Worm (Caenorhabditis elegans) whole organism, L1 larva: ENCODE measurements around the gene F58A3.3.

Experiments used
- elt-3 ChIP-seq, 6 experiments: fragments of 150-350 bp in 1 of 6; sonication (generic microtip); optimal IDR thresholded peaks; 2 replicates each; lab custom pipeline; 2017 to 2018; ENCODE audit warnings: missing biosample characterization in 6 of 6, missing genetic modification characterization in 6 of 6, inconsistent platforms in 1 of 6
- mef-2 ChIP-seq: fragments of 150-350 bp; optimal IDR thresholded peaks from 2 replicates; lab custom pipeline; 2014; ENCODE audit warnings: missing biosample characterization, missing genetic modification characterization
- skn-1 ChIP-seq: fragments of 150-350 bp; optimal IDR thresholded peaks from 2 replicates; lab custom pipeline; 2014; ENCODE audit warnings: missing biosample characterization, missing genetic modification characterization

DNA sequence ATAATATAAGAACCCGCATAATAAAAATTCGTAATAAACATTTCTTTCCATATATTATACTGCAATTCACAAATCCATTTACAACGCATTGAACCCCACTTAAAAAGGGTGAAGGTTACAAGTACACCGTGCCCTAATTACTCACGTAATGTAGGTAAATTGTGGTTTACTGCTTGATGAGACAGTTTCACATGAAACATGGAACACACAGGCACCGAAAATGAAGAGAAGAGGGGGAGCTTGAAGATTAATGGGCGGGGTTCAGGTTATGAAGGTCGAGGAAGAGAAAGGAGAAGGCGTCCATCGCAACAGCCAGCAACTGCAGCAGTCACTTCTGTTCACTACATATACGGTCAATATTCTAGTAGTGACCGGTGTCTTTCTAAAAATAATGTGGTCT, 47.3 kb downstream of the F58A3.3 start, which contains the start of gene lpr-6:
- TF ChIP-seq mef-2 (tag; lab: Kevin White, UChicago): no peak
- no peak for TF ChIP-seq skn-1 (tag; lab: Kevin White, UChicago)
- no peak for TF ChIP-seq elt-3 (tag; optimal IDR thresholded peaks at IDR 0.05; lab: Kevin White, UChicago)
